Worm (Caenorhabditis elegans): ENCODE results near the gene Y43E12A.3.

ce11 chrIV:11022303-11022702, 34.6 kb downstream of the Y43E12A.3 start, which contains the start of gene alh-3:
- no peak for TF ChIP-seq nhr-47 (tag; optimal IDR thresholded peaks at IDR 0.05)
- no peak for TF ChIP-seq nhr-237 (tag; optimal IDR thresholded peaks at IDR 0.05)
- no peak for TF ChIP-seq isw-1 (GFP tag; IDR thresholded peaks at IDR 0.05)
- no peak for TF ChIP-seq dsc-1 (tag; optimal IDR thresholded peaks at IDR 0.05)
- TF ChIP-seq nhr-11 (tag; optimal IDR thresholded peaks at IDR 0.05): no peak
- TF ChIP-seq lin-35 (GFP tag; optimal IDR thresholded peaks at IDR 0.05): no peak
- no peak for TF ChIP-seq ama-1 (optimal IDR thresholded peaks at IDR 0.05)
- TF ChIP-seq sox-4 (tag; optimal IDR thresholded peaks at IDR 0.05): no peak
- TF ChIP-seq nhr-28 (tag; optimal IDR thresholded peaks at IDR 0.05): no peak
- no peak for TF ChIP-seq nhr-84 (tag; optimal IDR thresholded peaks at IDR 0.05)
- no peak for TF ChIP-seq irx-1 (tag; optimal IDR thresholded peaks at IDR 0.05)
- no peak for TF ChIP-seq unc-62 (GFP tag; optimal IDR thresholded peaks at IDR 0.05)

Data from whole organism, L1 larva.